Fruit fly (Drosophila melanogaster) whole organism, embryonic: ENCODE data around the gene MtnC.

Experiments used
- Ada2b ChIP-seq: fragments of 200-800 bp; sonication (Bioruptor generic); IDR thresholded peaks from 2 replicates; pipeline ENCODE4 v1.3.6; 2022; ENCODE audit warnings: missing biosample characterization, missing genetic modification characterization
- Adf1 ChIP-seq: fragments of 200-800 bp; sonication (Bioruptor generic); IDR thresholded peaks from 2 replicates; pipeline ENCODE4 v1.3.6; 2022; ENCODE audit warnings: missing biosample characterization, missing genetic modification characterization
- B-H1 ChIP-seq: fragments of 200-800 bp; sonication (Bioruptor generic); IDR thresholded peaks from 3 replicates; pipeline ENCODE4 v1.3.6; 2022; ENCODE audit warnings: missing biosample characterization, missing genetic modification characterization
- B-H2 ChIP-seq: fragments of 200-800 bp; sonication (Bioruptor generic); optimal IDR thresholded peaks from 2 replicates; lab custom pipeline; 2018; ENCODE audit warnings: missing biosample characterization, mild to moderate bottlenecking, missing genetic modification characterization
- Bteb2 ChIP-seq: fragments of 200-800 bp; sonication (Bioruptor generic); optimal IDR thresholded peaks from 2 replicates; lab custom pipeline; 2016; ENCODE audit warnings: missing biosample characterization, missing genetic modification characterization
- CG11085 ChIP-seq: fragments of 200-800 bp; sonication (Bioruptor generic); IDR thresholded peaks from 2 replicates; pipeline ENCODE4 v1.3.6; 2022; ENCODE audit warnings: missing biosample characterization, missing genetic modification characterization
- CG11695 ChIP-seq: fragments of 200-800 bp; sonication (Bioruptor generic); IDR thresholded peaks from 3 replicates; pipeline ENCODE4 v1.3.6; 2022; ENCODE audit warnings: missing biosample characterization, missing genetic modification characterization
- CG12236 ChIP-seq: fragments of 200-800 bp; sonication (Bioruptor generic); optimal IDR thresholded peaks from 2 replicates; lab custom pipeline; 2016; ENCODE audit warnings: missing biosample characterization, missing genetic modification characterization
- CG12299 ChIP-seq: fragments of 200-800 bp; sonication (Bioruptor generic); optimal IDR thresholded peaks from 2 replicates; lab custom pipeline; 2018; ENCODE audit warnings: missing biosample characterization, mild to moderate bottlenecking, missing genetic modification characterization
- CG13894 ChIP-seq: fragments of 200-800 bp; sonication (Bioruptor generic); optimal IDR thresholded peaks from 3 replicates; lab custom pipeline; 2018; ENCODE audit warnings: missing biosample characterization, mild to moderate bottlenecking, missing genetic modification characterization, moderate library complexity
- CG14441 ChIP-seq: fragments of 200-800 bp; sonication (Bioruptor generic); IDR thresholded peaks from 2 replicates; pipeline ENCODE4 v1.3.6; 2022; ENCODE audit warnings: missing biosample characterization, missing genetic modification characterization
- CG16813 ChIP-seq: fragments of 200-800 bp; sonication (Bioruptor generic); IDR thresholded peaks from 3 replicates; pipeline ENCODE4 v1.3.6; 2022; ENCODE audit warnings: missing biosample characterization, missing genetic modification characterization; ENCODE audit not compliant: partially characterized antibody
- CG17912 ChIP-seq: fragments of 200-800 bp; sonication (Bioruptor generic); optimal IDR thresholded peaks from 2 replicates; lab custom pipeline; 2018; ENCODE audit warnings: missing biosample characterization, mild to moderate bottlenecking, missing genetic modification characterization
- CG18599 ChIP-seq: fragments of 200-800 bp; sonication (Bioruptor generic); optimal IDR thresholded peaks from 3 replicates; lab custom pipeline; 2017; ENCODE audit warnings: missing biosample characterization, missing genetic modification characterization, mild to moderate bottlenecking, moderate library complexity, missing genetic modification reagents
- CG2120 ChIP-seq: fragments of 200-800 bp; sonication (Bioruptor generic); optimal IDR thresholded peaks from 3 replicates; lab custom pipeline; 2016; ENCODE audit warnings: missing biosample characterization, missing genetic modification characterization
- CG31224 ChIP-seq: fragments of 200-800 bp; sonication (Bioruptor generic); IDR thresholded peaks from 2 replicates; pipeline ENCODE4 v1.3.6; 2022; ENCODE audit warnings: missing biosample characterization, missing genetic modification characterization
- CG4617 ChIP-seq: fragments of 200-800 bp; sonication (Bioruptor generic); optimal IDR thresholded peaks from 3 replicates; lab custom pipeline; 2016; ENCODE audit warnings: missing biosample characterization, missing genetic modification characterization, borderline replicate concordance
- CG6175 ChIP-seq: fragments of 200-800 bp; sonication (Bioruptor generic); IDR thresholded peaks from 3 replicates; pipeline ENCODE4 v1.3.6; 2022; ENCODE audit warnings: missing biosample characterization, missing genetic modification characterization
- CG6654 ChIP-seq: fragments of 200-800 bp; sonication (Bioruptor generic); optimal IDR thresholded peaks from 2 replicates; lab custom pipeline; 2017; ENCODE audit warnings: missing biosample characterization, mild to moderate bottlenecking, missing genetic modification characterization
- CG6689 ChIP-seq: fragments of 200-800 bp; sonication (Bioruptor generic); IDR thresholded peaks from 2 replicates; pipeline ENCODE4 v1.3.6; 2022; ENCODE audit warnings: missing biosample characterization, missing genetic modification characterization
- CG7987 ChIP-seq: fragments of 200-800 bp; sonication (Bioruptor generic); optimal IDR thresholded peaks from 2 replicates; lab custom pipeline; 2018; ENCODE audit warnings: missing biosample characterization, mild to moderate bottlenecking, missing genetic modification characterization, moderate library complexity
- CG9817 ChIP-seq: fragments of 200-800 bp; sonication (Bioruptor generic); optimal IDR thresholded peaks from 2 replicates; lab custom pipeline; 2018; ENCODE audit warnings: missing biosample characterization, mild to moderate bottlenecking, missing genetic modification characterization, moderate library complexity
- Deaf1 ChIP-seq: fragments of 200-800 bp; optimal IDR thresholded peaks from 3 replicates; lab custom pipeline; 2019; ENCODE audit warnings: missing biosample characterization, mild to moderate bottlenecking, missing genetic modification characterization, moderate library complexity
- ERR ChIP-seq: fragments of 200-800 bp; sonication (Bioruptor generic); optimal IDR thresholded peaks from 2 replicates; lab custom pipeline; 2016; ENCODE audit warnings: missing biosample characterization, missing genetic modification characterization
- Eip74EF ChIP-seq, 2 experiments: fragments of 200-800 bp in 1 of 2; fragments of >200 bp in 1 of 2; sonication (Bioruptor generic) in 1 of 2; optimal IDR thresholded peaks; 2 replicates each; lab custom pipeline; 2017 to 2019; ENCODE audit warnings: missing biosample characterization in 2 of 2, missing genetic modification characterization in 2 of 2, mild to moderate bottlenecking in 1 of 2, moderate library complexity in 1 of 2
- H2.0 ChIP-seq: fragments of 200-800 bp; sonication (Bioruptor generic); IDR thresholded peaks from 2 replicates; pipeline ENCODE4 v1.3.6; 2022; ENCODE audit warnings: missing biosample characterization, missing genetic modification characterization
- Hand ChIP-seq: fragments of 200-800 bp; sonication (Bioruptor generic); optimal IDR thresholded peaks from 2 replicates; lab custom pipeline; 2017; ENCODE audit warnings: mild to moderate bottlenecking, missing biosample characterization, missing genetic modification reagents, missing genetic modification characterization
- Hr3 ChIP-seq: fragments of 200-800 bp; sonication (Bioruptor generic); optimal IDR thresholded peaks from 3 replicates; lab custom pipeline; 2016; ENCODE audit warnings: missing biosample characterization, missing genetic modification characterization
- Neu2 ChIP-seq: fragments of 200-800 bp; sonication (Bioruptor generic); optimal IDR thresholded peaks from 3 replicates; lab custom pipeline; 2016; ENCODE audit warnings: missing biosample characterization, missing genetic modification characterization, borderline replicate concordance
- Pdp1 ChIP-seq, 2 experiments: fragments of 200-800 bp; sonication (Bioruptor generic); optimal IDR thresholded peaks; 3 replicates each; lab custom pipeline; 2016; ENCODE audit warnings: missing biosample characterization in 2 of 2, missing genetic modification characterization in 2 of 2, mild to moderate bottlenecking in 1 of 2, moderate library complexity in 1 of 2
- ab ChIP-seq: fragments of 200-800 bp; sonication (Bioruptor generic); optimal IDR thresholded peaks from 2 replicates; lab custom pipeline; 2016; ENCODE audit warnings: missing biosample characterization, missing genetic modification characterization
- bowl ChIP-seq: fragments of 200-800 bp; sonication (Bioruptor generic); IDR thresholded peaks from 2 replicates; pipeline ENCODE4 v1.3.6; 2022; ENCODE audit warnings: missing biosample characterization, missing genetic modification characterization
- chinmo ChIP-seq: fragments of 200-800 bp; sonication (Bioruptor generic); IDR thresholded peaks from 4 replicates; pipeline ENCODE4 v1.3.6; 2022; ENCODE audit warnings: missing biosample characterization, missing genetic modification characterization; ENCODE audit not compliant: partially characterized antibody
- ci ChIP-seq: fragments of 200-800 bp; sonication (Bioruptor generic); IDR thresholded peaks from 3 replicates; pipeline ENCODE4 v1.3.6; 2022; ENCODE audit warnings: missing biosample characterization, missing genetic modification characterization
- corto ChIP-seq: fragments of 200-800 bp; sonication (Bioruptor generic); optimal IDR thresholded peaks from 2 replicates; lab custom pipeline; 2016; ENCODE audit warnings: missing biosample characterization, mild to moderate bottlenecking, missing genetic modification characterization, moderate library complexity
- danr ChIP-seq: fragments of 200-800 bp; sonication (Bioruptor generic); IDR thresholded peaks from 2 replicates; pipeline ENCODE4 v1.3.6; 2022; ENCODE audit warnings: missing biosample characterization, missing genetic modification characterization
- dmrt99B ChIP-seq: fragments of 200-800 bp; sonication (Bioruptor generic); optimal IDR thresholded peaks from 2 replicates; lab custom pipeline; 2018; ENCODE audit warnings: missing biosample characterization, mild to moderate bottlenecking, missing genetic modification characterization, moderate library complexity
- hth ChIP-seq: fragments of >200 bp; optimal IDR thresholded peaks from 2 replicates; lab custom pipeline; 2017; ENCODE audit warnings: inconsistent platforms
- jigr1 ChIP-seq: fragments of 200-800 bp; sonication (Bioruptor generic); IDR thresholded peaks from 3 replicates; pipeline ENCODE4 v1.3.6; 2022; ENCODE audit warnings: missing biosample characterization, missing genetic modification characterization
- mirr ChIP-seq: fragments of 200-800 bp; sonication (Bioruptor generic); optimal IDR thresholded peaks from 3 replicates; lab custom pipeline; 2018; ENCODE audit warnings: missing biosample characterization, mild to moderate bottlenecking, missing genetic modification characterization
- otp ChIP-seq: fragments of 200-800 bp; sonication (Bioruptor generic); IDR thresholded peaks from 3 replicates; pipeline ENCODE4, ENCODE4 v1.3.6; 2022; ENCODE audit warnings: missing biosample characterization, missing genetic modification characterization
- peb ChIP-seq: fragments of 200-800 bp; sonication (Bioruptor generic); IDR thresholded peaks from 2 replicates; pipeline ENCODE4 v1.3.6; 2022; ENCODE audit warnings: missing biosample characterization, missing genetic modification characterization
- pita ChIP-seq: fragments of 200-800 bp; sonication (Bioruptor generic); optimal IDR thresholded peaks from 2 replicates; lab custom pipeline; 2017; ENCODE audit warnings: missing biosample characterization, mild to moderate bottlenecking, missing genetic modification characterization
- psq ChIP-seq: fragments of 200-800 bp; sonication (Bioruptor generic); optimal IDR thresholded peaks from 2 replicates; lab custom pipeline; 2017; ENCODE audit warnings: missing biosample characterization, missing genetic modification characterization
- sd ChIP-seq: fragments of 200-800 bp; sonication (Bioruptor generic); optimal IDR thresholded peaks from 3 replicates; lab custom pipeline; 2018; ENCODE audit warnings: missing biosample characterization, mild to moderate bottlenecking, missing genetic modification characterization, moderate library complexity
- sens-2 ChIP-seq: fragments of 200-800 bp; sonication (Bioruptor generic); IDR thresholded peaks from 2 replicates; pipeline ENCODE4 v1.3.6; 2022; ENCODE audit warnings: missing biosample characterization, missing genetic modification characterization
- seq ChIP-seq: fragments of 200-800 bp; sonication (Bioruptor generic); IDR thresholded peaks from 2 replicates; pipeline ENCODE4 v1.3.6; 2022; ENCODE audit warnings: missing biosample characterization, missing genetic modification characterization
- tgo ChIP-seq: fragments of 200-800 bp; sonication (Bioruptor generic); IDR thresholded peaks from 3 replicates; pipeline ENCODE4 v1.3.6; 2022; ENCODE audit warnings: missing biosample characterization, missing genetic modification characterization
- trh ChIP-seq: fragments of 200-800 bp; sonication (Bioruptor generic); optimal IDR thresholded peaks from 2 replicates; lab custom pipeline; 2016; ENCODE audit warnings: missing biosample characterization, missing genetic modification characterization
- tx ChIP-seq: fragments of 200-800 bp; sonication (Bioruptor generic); optimal IDR thresholded peaks from 2 replicates; lab custom pipeline; 2016; ENCODE audit warnings: missing biosample characterization, missing genetic modification characterization
- vfl ChIP-seq: fragments of 200-800 bp; sonication (Bioruptor generic); optimal IDR thresholded peaks from 2 replicates; lab custom pipeline; 2016; ENCODE audit warnings: missing biosample characterization, missing genetic modification characterization

MtnC gene

dm6 chr3R:20311406-20311805, 48.7 kb upstream of the MtnC start (continued):
- peak in 1 of 2 experiments; percentile 91 for TF ChIP-seq Eip74EF (GFP tag; optimal IDR thresholded peaks at IDR 0.05; lab: Kevin White, UChicago)
- peak in 1 of 2 experiments; percentile 39 for TF ChIP-seq Pdp1 (GFP tag; optimal IDR thresholded peaks at IDR 0.05; lab: Kevin White, UChicago)
- TF ChIP-seq CG7987 = peak; percentile 32
- peak; percentile 21; the same call in 1 of the 3 replicates for TF ChIP-seq otp
- peak; percentile 98 for TF ChIP-seq chinmo (GFP tag; lab: Robert Waterston, UW)
- TF ChIP-seq mirr (GFP tag; lab: Kevin White, UChicago) = peak; percentile 47
- peak; percentile 82 for TF ChIP-seq Deaf1 (tag; lab: Kevin White, UChicago)
- no peak for TF ChIP-seq CG17912 (GFP tag; lab: Kevin White, UChicago)
- peak; percentile 49; the same call in 1 of the 2 replicates for TF ChIP-seq Adf1 (GFP tag; lab: Robert Waterston, UW)
- TF ChIP-seq sd (tag; lab: Kevin White, UChicago) = peak; percentile 95
- TF ChIP-seq jigr1 (GFP tag; lab: Robert Waterston, UW) = no peak
- peak; percentile 55 for TF ChIP-seq CG13894
- peak; percentile 8; the same call in 1 of the 2 replicates for TF ChIP-seq CG6689 (GFP tag; lab: Robert Waterston, UW)
- peak; percentile 33 for TF ChIP-seq CG18599 (GFP tag; lab: Kevin White, UChicago)
- TF ChIP-seq CG2120 (GFP tag; lab: Kevin White, UChicago) = no peak
- TF ChIP-seq CG6175 = 0 out of 3 replicates have a peak, but pooled peaks have one; percentile 42
- 0 out of 2 replicates have a peak, but pooled peaks have one; percentile 16 for TF ChIP-seq CG14441
- TF ChIP-seq, all 482 proteins: peak for 40

dm6 chr3R:20312838-20313237, 47.3 kb upstream of the MtnC start:
- TF ChIP-seq Hand (GFP tag; lab: Kevin White, UChicago) = no peak
- peak; percentile 40 for TF ChIP-seq CG6654
- TF ChIP-seq CG11085 = no peak
- no peak for TF ChIP-seq CG12236 (GFP tag; lab: Kevin White, UChicago)
- TF ChIP-seq pita (GFP tag; lab: Kevin White, UChicago) = no peak
- no peak for TF ChIP-seq vfl
- TF ChIP-seq B-H2 (GFP tag; lab: Kevin White, UChicago) = no peak
- no peak for TF ChIP-seq bowl (GFP tag; lab: Robert Waterston, UW)
- no peak for TF ChIP-seq hth (lab: Kevin White, UChicago)
- TF ChIP-seq peb (GFP tag; lab: Robert Waterston, UW) = no peak
- peak; percentile 48 for TF ChIP-seq dmrt99B (tag; lab: Kevin White, UChicago)
- TF ChIP-seq B-H1 = no peak
- TF ChIP-seq Ada2b (GFP tag; lab: Robert Waterston, UW) = peak; percentile 41; the same call in 1 of the 2 replicates
- TF ChIP-seq CG12299 (tag; lab: Kevin White, UChicago) = no peak
- no peak for TF ChIP-seq seq (GFP tag; lab: Robert Waterston, UW)
- no peak for TF ChIP-seq ERR (GFP tag; lab: Kevin White, UChicago)
- TF ChIP-seq CG11695 (GFP tag; lab: Robert Waterston, UW) = peak; percentile 63
- TF ChIP-seq CG9817 (tag; lab: Kevin White, UChicago) = no peak
- no peak for TF ChIP-seq Bteb2 (GFP tag; lab: Kevin White, UChicago)
- TF ChIP-seq CG31224 = peak; percentile 26; the same call in 1 of the 2 replicates
- TF ChIP-seq Neu2 = no peak
- TF ChIP-seq danr (GFP tag; lab: Robert Waterston, UW) = no peak
- TF ChIP-seq corto (GFP tag; lab: Kevin White, UChicago) = no peak
- no peak for TF ChIP-seq Hr3 (GFP tag; lab: Kevin White, UChicago)
- no peak for TF ChIP-seq ab
- TF ChIP-seq tgo (GFP tag; lab: Robert Waterston, UW) = no peak
- no peak for TF ChIP-seq sens-2
- no peak for TF ChIP-seq ci (GFP tag; lab: Robert Waterston, UW)
- no peak for TF ChIP-seq CG4617 (GFP tag; lab: Kevin White, UChicago)
- TF ChIP-seq H2.0 (GFP tag; lab: Robert Waterston, UW) = no peak
- no peak for TF ChIP-seq psq (GFP tag; lab: Kevin White, UChicago)
- no peak for TF ChIP-seq tx (GFP tag; lab: Kevin White, UChicago)
- TF ChIP-seq trh (GFP tag; lab: Kevin White, UChicago) = no peak
- TF ChIP-seq CG16813 (GFP tag; lab: Robert Waterston, UW) = no peak
